Fruit fly (Drosophila melanogaster) whole organism, embryonic: ENCODE measurements around the gene hale.

ENCODE experiments used
- Ada2b ChIP-seq: fragments of 200-800 bp; sonication (Bioruptor generic); IDR thresholded peaks from 2 replicates; pipeline ENCODE4 v1.3.6; 2022; ENCODE audit warnings: missing biosample characterization, missing genetic modification characterization
- Antp ChIP-seq: fragments of 200-800 bp; sonication (Bioruptor generic); optimal IDR thresholded peaks from 3 replicates; lab custom pipeline; 2016; ENCODE audit warnings: missing biosample characterization, missing genetic modification characterization
- Asciz ChIP-seq: fragments of 200-800 bp; sonication (Bioruptor generic); optimal IDR thresholded peaks from 2 replicates; lab custom pipeline; 2017; ENCODE audit warnings: missing biosample characterization, mild to moderate bottlenecking, missing genetic modification characterization, missing genetic modification reagents
- CG31388 ChIP-seq: fragments of 200-800 bp; sonication (Bioruptor generic); optimal IDR thresholded peaks from 2 replicates; lab custom pipeline; 2016; ENCODE audit warnings: missing biosample characterization, missing genetic modification characterization
- Oli ChIP-seq: fragments of 200-800 bp; sonication (Bioruptor generic); optimal IDR thresholded peaks from 2 replicates; lab custom pipeline; 2018; ENCODE audit warnings: missing biosample characterization, mild to moderate bottlenecking, missing genetic modification characterization, moderate library complexity
- bsh ChIP-seq, 2 experiments: fragments of 200-800 bp; sonication (Bioruptor generic); optimal IDR thresholded peaks; 2 replicates each; lab custom pipeline; 2017 to 2018; ENCODE audit warnings: mild to moderate bottlenecking in 2 of 2, missing biosample characterization in 2 of 2, missing genetic modification characterization in 2 of 2, moderate library complexity in 1 of 2
- emc ChIP-seq: fragments of 200-800 bp; sonication (Bioruptor generic); optimal IDR thresholded peaks from 2 replicates; lab custom pipeline; 2016; ENCODE audit warnings: missing biosample characterization, missing genetic modification characterization
- jing ChIP-seq: fragments of 200-800 bp; sonication (Bioruptor generic); optimal IDR thresholded peaks from 2 replicates; lab custom pipeline; 2018; ENCODE audit warnings: missing biosample characterization, mild to moderate bottlenecking, missing genetic modification characterization
- sens-2 ChIP-seq: fragments of 200-800 bp; sonication (Bioruptor generic); IDR thresholded peaks from 2 replicates; pipeline ENCODE4 v1.3.6; 2022; ENCODE audit warnings: missing biosample characterization, missing genetic modification characterization

dm6 chr3L:19994015-19994414, 8.3 kb upstream of the hale start:
- TF ChIP-seq Ada2b (GFP tag; lab: Robert Waterston, UW) (no peak), sens-2 (GFP tag; lab: Robert Waterston, UW) (no peak), Antp (GFP tag; lab: Kevin White, UChicago) (no peak), Oli (tag; lab: Kevin White, UChicago) (no peak), bsh (GFP tag; optimal IDR thresholded peaks at IDR 0.05; lab: Kevin White, UChicago) (no peak), Asciz (GFP tag; lab: Kevin White, UChicago) (no peak), jing (GFP tag; lab: Kevin White, UChicago) (no peak), emc (GFP tag; lab: Kevin White, UChicago) (no peak), CG31388 (no peak)
